2 worm cellular contexts compared by ENCODE assay signal in genomic region chrII:216598-216997, ce11.
TF ChIP-seq lines count a peak whose summit lies in the region.

TSS of gene F48A11.4 (minus strand) at chrII:216621.

TF ChIP-seq in whole organism, L1 larva, 84 proteins besides CTCF, POLR2A, EP300 and RAD21 (continued from another document):
- TF ChIP-seq nhr-71 (tag; optimal IDR thresholded peaks at IDR 0.05; lab: Kevin White, UChicago) (peak; percentile 97), ceh-82 (tag; optimal IDR thresholded peaks at IDR 0.05; lab: Kevin White, UChicago) (peak; percentile 96 to 97 (median 96)), nhr-19 (GFP tag; conservative IDR thresholded peaks at IDR 0.05; lab: Robert Waterston, UW) (peak; percentile 95), ces-1 (GFP tag; optimal IDR thresholded peaks at IDR 0.05; lab: Kevin White, UChicago) (no peak), elt-2 (tag; optimal IDR thresholded peaks at IDR 0.05; lab: Kevin White, UChicago) (peak; percentile 82), mdl-1 (tag; optimal IDR thresholded peaks at IDR 0.05; lab: Kevin White, UChicago) (peak in 1 of 2 experiments; percentile 85), nhr-85 (tag; lab: Kevin White, UChicago) (peak; percentile 96), tlp-1 (tag; optimal IDR thresholded peaks at IDR 0.05; lab: Kevin White, UChicago) (no peak), unc-98 (GFP tag; IDR thresholded peaks at IDR 0.05; lab: Robert Waterston, UW) (peak; percentile 78), ets-5 (GFP tag; IDR thresholded peaks at IDR 0.05; lab: Robert Waterston, UW) (no peak), fkh-4 (tag; optimal IDR thresholded peaks at IDR 0.05; lab: Kevin White, UChicago; ENCODE audit: borderline replicate concordance) (peak; percentile 65), lin-14 (GFP tag; optimal IDR thresholded peaks at IDR 0.05; lab: Kevin White, UChicago) (peak; percentile 93), C34B4.2 (tag; optimal IDR thresholded peaks at IDR 0.05; lab: Kevin White, UChicago) (peak; percentile 2), sptf-1 (tag; optimal IDR thresholded peaks at IDR 0.05; lab: Kevin White, UChicago) (no peak), pag-3 (tag; optimal IDR thresholded peaks at IDR 0.05; lab: Kevin White, UChicago; ENCODE audit: borderline replicate concordance, insufficient read depth) (no peak), nhr-12 (tag; optimal IDR thresholded peaks at IDR 0.05; lab: Kevin White, UChicago) (no peak), lin-15B (tag; optimal IDR thresholded peaks at IDR 0.05; lab: Kevin White, UChicago) (peak; percentile 97), Y116A8C.19 (tag; optimal IDR thresholded peaks at IDR 0.05; lab: Kevin White, UChicago; ENCODE audit: borderline replicate concordance) (no peak), dsc-1 (tag; optimal IDR thresholded peaks at IDR 0.05; lab: Kevin White, UChicago) (peak; percentile 96), ceh-8 (GFP tag; optimal IDR thresholded peaks at IDR 0.05; lab: Kevin White, UChicago) (peak; percentile 90), nhr-47 (tag; optimal IDR thresholded peaks at IDR 0.05; lab: Kevin White, UChicago) (peak; percentile 98), grh-1 (GFP tag; IDR thresholded peaks at IDR 0.05; lab: Robert Waterston, UW) (peak; percentile 90), nhr-77 (tag; optimal IDR thresholded peaks at IDR 0.05; lab: Kevin White, UChicago) (peak; percentile 93)

TF ChIP-seq in whole organism, young adult, 124 proteins besides CTCF, POLR2A, EP300 and RAD21 (continued from another document):
- peak; percentile 68 for TF ChIP-seq madf-8 (GFP tag; conservative IDR thresholded peaks at IDR 0.05; lab: Robert Waterston, UW)
- TF ChIP-seq nhr-80 (tag; optimal IDR thresholded peaks at IDR 0.05; lab: Kevin White, UChicago): peak; percentile 10
- TF ChIP-seq rcor-1 (GFP tag; IDR thresholded peaks at IDR 0.05; lab: Robert Waterston, UW): peak; percentile 93
- no peak for TF ChIP-seq lsy-27 (tag; optimal IDR thresholded peaks at IDR 0.05; lab: Kevin White, UChicago; ENCODE audit: borderline replicate concordance, insufficient read depth)
- TF ChIP-seq dpff-1 (tag; optimal IDR thresholded peaks at IDR 0.05; lab: Kevin White, UChicago): peak; percentile 63
- peak in 1 of 2 experiments; percentile 40 for TF ChIP-seq rec-8 (tag; optimal IDR thresholded peaks at IDR 0.05; lab: Kevin White, UChicago)
- TF ChIP-seq repo-1 (tag; optimal IDR thresholded peaks at IDR 0.05; lab: Kevin White, UChicago): peak; percentile 93
- TF ChIP-seq F22D6.2 (tag; optimal IDR thresholded peaks at IDR 0.05; lab: Kevin White, UChicago): peak; percentile 72
- no peak for TF ChIP-seq akir-1 (GFP tag; optimal IDR thresholded peaks at IDR 0.05; lab: Kevin White, UChicago)
- TF ChIP-seq nfyb-1 (GFP tag; IDR thresholded peaks at IDR 0.05; lab: Robert Waterston, UW): peak; percentile 95
- peak; percentile 19 for TF ChIP-seq die-1 (tag; optimal IDR thresholded peaks at IDR 0.05; lab: Kevin White, UChicago)
- no peak for TF ChIP-seq T07F8.4 (tag; optimal IDR thresholded peaks at IDR 0.05; lab: Kevin White, UChicago)
- TF ChIP-seq hsf-1 (GFP tag; IDR thresholded peaks at IDR 0.05; lab: Robert Waterston, UW): peak; percentile 52; the same call in 1 of the 2 replicates
- peak; percentile 94 for TF ChIP-seq ekl-4 (GFP tag; IDR thresholded peaks at IDR 0.05; lab: Robert Waterston, UW)
- TF ChIP-seq dox-1 (GFP tag; IDR thresholded peaks at IDR 0.05; lab: Robert Waterston, UW): peak; percentile 84
- peak; percentile 71 for TF ChIP-seq B0035.1 (tag; optimal IDR thresholded peaks at IDR 0.05; lab: Kevin White, UChicago)
- TF ChIP-seq snpc-1.3 (tag; optimal IDR thresholded peaks at IDR 0.05; lab: Kevin White, UChicago; ENCODE audit: insufficient read depth): peak; percentile 53
- peak; percentile 31 for TF ChIP-seq unc-130 (GFP tag; optimal IDR thresholded peaks at IDR 0.05; lab: Kevin White, UChicago)
TF ChIP-seq in whole organism, young adult: peak in this region for 80.
